Fruit fly (Drosophila melanogaster) S2 (cell line): ENCODE measurements around the gene Grl36a.

Source experiments
- CG8478 ChIP-seq: fragments of >200 bp; optimal IDR thresholded peaks from 2 replicates; lab custom pipeline; 2018
- CTCF ChIP-seq, 2 experiments: fragments of >200 bp; optimal IDR thresholded peaks; 2 replicates each; lab custom pipeline; 2018

Gene Grl36a

dm6 chr2L:17228119-17228518 lies 46.4 kb downstream of the Grl36a start:
- no peak for TF ChIP-seq CTCF (optimal IDR thresholded peaks at IDR 0.05; lab: Kevin White, UChicago)
- no peak for TF ChIP-seq CG8478

dm6 chr2L:17229394-17229793 lies 47.7 kb downstream of the Grl36a start:
- TF ChIP-seq CG8478 (no peak), CTCF (optimal IDR thresholded peaks at IDR 0.05; lab: Kevin White, UChicago) (no peak)
